Fruit fly (Drosophila melanogaster) whole organism, embryonic: ENCODE measurements around the gene CG10376.

Source experiments
- Atf-2 ChIP-seq: fragments of 200-800 bp; sonication (Bioruptor generic); optimal IDR thresholded peaks from 2 replicates; lab custom pipeline; 2016; ENCODE audit warnings: missing biosample characterization, missing genetic modification characterization
- Atf3 ChIP-seq: fragments of 200-800 bp; sonication (Bioruptor generic); optimal IDR thresholded peaks from 3 replicates; lab custom pipeline; 2016; ENCODE audit warnings: missing biosample characterization, missing genetic modification characterization
- Bgb ChIP-seq: fragments of 200-800 bp; sonication (Bioruptor generic); IDR thresholded peaks from 2 replicates; pipeline ENCODE4 v1.3.6; 2022; ENCODE audit warnings: missing biosample characterization, missing genetic modification characterization; ENCODE audit not compliant: partially characterized antibody
- CG12071 ChIP-seq: fragments of 200-800 bp; sonication (Bioruptor generic); optimal IDR thresholded peaks from 3 replicates; lab custom pipeline; 2018; ENCODE audit warnings: missing biosample characterization, mild to moderate bottlenecking, missing genetic modification characterization
- CG12391 ChIP-seq: fragments of 200-800 bp; sonication (Bioruptor generic); optimal IDR thresholded peaks from 3 replicates; lab custom pipeline; 2018; ENCODE audit warnings: missing biosample characterization, mild to moderate bottlenecking, missing genetic modification characterization, moderate library complexity
- CG12769 ChIP-seq: fragments of 200-800 bp; sonication (Bioruptor generic); optimal IDR thresholded peaks from 2 replicates; lab custom pipeline; 2019; ENCODE audit warnings: missing biosample characterization, mild to moderate bottlenecking, missing genetic modification characterization, moderate library complexity
- CG13775 ChIP-seq: fragments of 200-800 bp; sonication (Bioruptor generic); optimal IDR thresholded peaks from 3 replicates; lab custom pipeline; 2017; ENCODE audit warnings: missing biosample characterization, mild to moderate bottlenecking, missing genetic modification characterization
- CG13894 ChIP-seq: fragments of 200-800 bp; sonication (Bioruptor generic); optimal IDR thresholded peaks from 3 replicates; lab custom pipeline; 2018; ENCODE audit warnings: missing biosample characterization, mild to moderate bottlenecking, missing genetic modification characterization, moderate library complexity
- CG14667 ChIP-seq: fragments of 200-800 bp; sonication (Bioruptor generic); IDR thresholded peaks from 2 replicates; pipeline ENCODE4 v1.3.6; 2022; ENCODE audit warnings: missing biosample characterization, missing genetic modification characterization
- CG14710 ChIP-seq: fragments of 200-800 bp; sonication (Bioruptor generic); optimal IDR thresholded peaks from 3 replicates; lab custom pipeline; 2019; ENCODE audit warnings: missing biosample characterization, mild to moderate bottlenecking, missing genetic modification characterization, moderate library complexity
- CG15011 ChIP-seq: fragments of 200-800 bp; sonication (Bioruptor generic); optimal IDR thresholded peaks from 3 replicates; lab custom pipeline; 2018; ENCODE audit warnings: missing biosample characterization, mild to moderate bottlenecking, missing genetic modification characterization
- CG17328 ChIP-seq: fragments of 200-800 bp; sonication (Bioruptor generic); IDR thresholded peaks from 2 replicates; pipeline ENCODE4 v1.3.6; 2022; ENCODE audit warnings: missing biosample characterization, missing genetic modification characterization
- CG17829 ChIP-seq: fragments of 200-800 bp; optimal IDR thresholded peaks from 2 replicates; lab custom pipeline; 2019; ENCODE audit warnings: missing biosample characterization, mild to moderate bottlenecking, missing genetic modification characterization, moderate library complexity
- CG1792 ChIP-seq: fragments of 200-800 bp; sonication (Bioruptor generic); optimal IDR thresholded peaks from 2 replicates; lab custom pipeline; 2016; ENCODE audit warnings: missing biosample characterization, missing genetic modification characterization
- CG30403 ChIP-seq: fragments of 200-800 bp; sonication (Bioruptor generic); optimal IDR thresholded peaks from 3 replicates; lab custom pipeline; 2016; ENCODE audit warnings: missing biosample characterization, missing genetic modification characterization
- CG31441 ChIP-seq: fragments of 200-800 bp; sonication (Bioruptor generic); IDR thresholded peaks from 2 replicates; pipeline ENCODE4 v1.3.6; 2022; ENCODE audit warnings: missing biosample characterization, missing genetic modification characterization
- CG3847 ChIP-seq: fragments of 200-800 bp; sonication (Bioruptor generic); IDR thresholded peaks from 2 replicates; pipeline ENCODE4 v1.3.6; 2022; ENCODE audit warnings: missing biosample characterization, missing genetic modification characterization
- CG4424 ChIP-seq: fragments of 200-800 bp; sonication (Bioruptor generic); optimal IDR thresholded peaks from 3 replicates; lab custom pipeline; 2016; ENCODE audit warnings: missing biosample characterization, missing genetic modification characterization
- CG8765 ChIP-seq: fragments of 200-800 bp; sonication (Bioruptor generic); IDR thresholded peaks from 2 replicates; pipeline ENCODE4 v1.3.6; 2022; ENCODE audit warnings: missing biosample characterization, missing genetic modification characterization
- CG9437 ChIP-seq: fragments of 200-800 bp; sonication (Bioruptor generic); optimal IDR thresholded peaks from 2 replicates; lab custom pipeline; 2018; ENCODE audit warnings: missing biosample characterization, mild to moderate bottlenecking, missing genetic modification characterization
- CoRest ChIP-seq: fragments of 200-800 bp; sonication (Bioruptor generic); optimal IDR thresholded peaks from 3 replicates; lab custom pipeline; 2018; ENCODE audit warnings: missing biosample characterization, mild to moderate bottlenecking, missing genetic modification characterization, moderate library complexity
- Dip3 ChIP-seq: fragments of 200-800 bp; sonication (Bioruptor generic); optimal IDR thresholded peaks from 3 replicates; lab custom pipeline; 2016; ENCODE audit warnings: missing biosample characterization, missing genetic modification characterization
- Dp ChIP-seq: fragments of 200-800 bp; sonication (Bioruptor generic); optimal IDR thresholded peaks from 2 replicates; lab custom pipeline; 2018; ENCODE audit warnings: missing biosample characterization, mild to moderate bottlenecking, missing genetic modification characterization, moderate library complexity
- HLH3B ChIP-seq: fragments of 200-800 bp; sonication (Bioruptor generic); IDR thresholded peaks from 2 replicates; pipeline ENCODE4 v1.3.6; 2022; ENCODE audit warnings: missing biosample characterization, missing genetic modification characterization
- Hmr ChIP-seq: fragments of 200-800 bp; sonication (Bioruptor generic); optimal IDR thresholded peaks from 3 replicates; lab custom pipeline; 2017; ENCODE audit warnings: mild to moderate bottlenecking, missing biosample characterization, missing genetic modification reagents, missing genetic modification characterization
- Neu2 ChIP-seq: fragments of 200-800 bp; sonication (Bioruptor generic); optimal IDR thresholded peaks from 3 replicates; lab custom pipeline; 2016; ENCODE audit warnings: missing biosample characterization, missing genetic modification characterization, borderline replicate concordance
- Oli ChIP-seq: fragments of 200-800 bp; sonication (Bioruptor generic); optimal IDR thresholded peaks from 2 replicates; lab custom pipeline; 2018; ENCODE audit warnings: missing biosample characterization, mild to moderate bottlenecking, missing genetic modification characterization, moderate library complexity
- Optix ChIP-seq: fragments of 200-800 bp; sonication (Bioruptor generic); IDR thresholded peaks from 3 replicates; pipeline ENCODE4 v1.3.6; 2022; ENCODE audit warnings: missing biosample characterization, missing genetic modification characterization
- Sox100B ChIP-seq: fragments of 200-800 bp; sonication (Bioruptor generic); optimal IDR thresholded peaks from 3 replicates; lab custom pipeline; 2018; ENCODE audit warnings: missing biosample characterization, mild to moderate bottlenecking, missing genetic modification characterization
- Sry-β ChIP-seq: fragments of 200-800 bp; sonication (Bioruptor generic); optimal IDR thresholded peaks from 2 replicates; lab custom pipeline; 2018; ENCODE audit warnings: missing biosample characterization, mild to moderate bottlenecking, missing genetic modification characterization, moderate library complexity
- Stat92E ChIP-seq, 3 experiments: fragments of >200 bp in 2 of 3; fragments of 200-800 bp in 1 of 3; sonication (Bioruptor generic) in 1 of 3; optimal IDR thresholded peaks; 2 replicates each; lab custom pipeline; 2017 to 2019; ENCODE audit warnings: missing biosample characterization in 3 of 3, missing genetic modification characterization in 3 of 3, mild to moderate bottlenecking in 1 of 3, moderate library complexity in 1 of 3
- Tbp ChIP-seq: fragments of >200 bp; optimal IDR thresholded peaks from 2 replicates; lab custom pipeline; 2018; ENCODE audit warnings: missing biosample characterization, missing genetic modification characterization
- Usf ChIP-seq: fragments of 200-800 bp; sonication (Bioruptor generic); optimal IDR thresholded peaks from 2 replicates; lab custom pipeline; 2017; ENCODE audit warnings: missing genotype, missing biosample characterization, missing genetic modification characterization
- amos ChIP-seq: fragments of 200-800 bp; sonication (Bioruptor generic); IDR thresholded peaks from 2 replicates; pipeline ENCODE4 v1.3.6; 2022; ENCODE audit warnings: missing biosample characterization, missing genetic modification characterization; ENCODE audit not compliant: partially characterized antibody
- bbx ChIP-seq: fragments of 200-800 bp; sonication (Bioruptor generic); IDR thresholded peaks from 2 replicates; pipeline ENCODE4 v1.3.6; 2022; ENCODE audit warnings: missing biosample characterization, missing genetic modification characterization; ENCODE audit not compliant: partially characterized antibody
- chm ChIP-seq: fragments of 200-800 bp; sonication (Bioruptor generic); IDR thresholded peaks from 2 replicates; pipeline ENCODE4 v1.3.6; 2022; ENCODE audit warnings: missing biosample characterization, missing genetic modification characterization
- chn ChIP-seq: fragments of 200-800 bp; sonication (Bioruptor generic); optimal IDR thresholded peaks from 2 replicates; lab custom pipeline; 2016; ENCODE audit warnings: missing biosample characterization, missing genetic modification characterization
- fd96Cb ChIP-seq: fragments of 200-800 bp; sonication (Bioruptor generic); optimal IDR thresholded peaks from 2 replicates; lab custom pipeline; 2018; ENCODE audit warnings: missing biosample characterization, mild to moderate bottlenecking, missing genetic modification characterization, moderate library complexity
- fru ChIP-seq: fragments of >200 bp; optimal IDR thresholded peaks from 2 replicates; lab custom pipeline; 2017
- gfzf ChIP-seq: fragments of 200-800 bp; sonication (Bioruptor generic); optimal IDR thresholded peaks from 2 replicates; lab custom pipeline; 2016; ENCODE audit warnings: missing biosample characterization, mild to moderate bottlenecking, missing genetic modification characterization, moderate library complexity
- inv ChIP-seq: fragments of 200-800 bp; sonication (Bioruptor generic); IDR thresholded peaks from 2 replicates; pipeline ENCODE4 v1.3.6; 2022; ENCODE audit warnings: missing biosample characterization, missing genetic modification characterization; ENCODE audit not compliant: partially characterized antibody
- kah ChIP-seq: fragments of 200-800 bp; sonication (Bioruptor generic); optimal IDR thresholded peaks from 2 replicates; lab custom pipeline; 2018; ENCODE audit warnings: missing biosample characterization, mild to moderate bottlenecking, missing genetic modification characterization
- nerfin-1 ChIP-seq: fragments of 200-800 bp; sonication (Bioruptor generic); optimal IDR thresholded peaks from 3 replicates; lab custom pipeline; 2019; ENCODE audit warnings: missing biosample characterization, mild to moderate bottlenecking, missing genetic modification characterization, moderate library complexity
- oc ChIP-seq: fragments of 200-800 bp; sonication (Bioruptor generic); optimal IDR thresholded peaks from 2 replicates; lab custom pipeline; 2018; ENCODE audit warnings: missing biosample characterization, mild to moderate bottlenecking, missing genetic modification characterization, moderate library complexity
- odd ChIP-seq: fragments of 200-800 bp; sonication (Bioruptor generic); optimal IDR thresholded peaks from 2 replicates; lab custom pipeline; 2017; ENCODE audit warnings: missing biosample characterization, mild to moderate bottlenecking, missing genetic modification characterization
- tio ChIP-seq: fragments of 200-800 bp; sonication (Bioruptor generic); optimal IDR thresholded peaks from 2 replicates; lab custom pipeline; 2017; ENCODE audit warnings: missing biosample characterization, missing genetic modification characterization, inconsistent platforms
- zen2 ChIP-seq: fragments of 200-800 bp; sonication (Bioruptor generic); IDR thresholded peaks from 3 replicates; pipeline ENCODE4 v1.3.6; 2022; ENCODE audit warnings: missing biosample characterization, missing genetic modification characterization; ENCODE audit not compliant: partially characterized antibody
- zf30C ChIP-seq: fragments of 200-800 bp; sonication (Bioruptor generic); optimal IDR thresholded peaks from 3 replicates; lab custom pipeline; 2018; ENCODE audit warnings: missing biosample characterization, mild to moderate bottlenecking, missing genetic modification characterization

CG10376 gene

dm6 chr2L:18676948-18677820 lies 25.7 kb downstream of the CG10376 start, which contains the start of the genes Mst36Fa and CG31751 (continued):
- TF ChIP-seq inv (GFP tag; lab: Robert Waterston, UW), result no peak
- peak; percentile 57 for TF ChIP-seq CG14710 (tag; lab: Kevin White, UChicago)
- TF ChIP-seq CG13894 (tag; lab: Kevin White, UChicago), result peak; percentile 68
- peak; percentile 97 for TF ChIP-seq Dp (GFP tag; lab: Kevin White, UChicago)
- peak; percentile 35 for TF ChIP-seq oc
- TF ChIP-seq tio (GFP tag; lab: Kevin White, UChicago), result peak; percentile 17
- TF ChIP-seq Oli (tag; lab: Kevin White, UChicago), result peak; percentile 42
- TF ChIP-seq Sry-β, result peak; percentile 62
- TF ChIP-seq Dip3 (GFP tag; lab: Kevin White, UChicago), result no peak
- TF ChIP-seq CG13775, result peak; percentile 43
- TF ChIP-seq kah (GFP tag; lab: Kevin White, UChicago), result peak; percentile 63
- peak; percentile 79 for TF ChIP-seq CG15011 (GFP tag; lab: Kevin White, UChicago)
- peak; percentile 19 for TF ChIP-seq CG9437 (GFP tag; lab: Kevin White, UChicago)
- TF ChIP-seq odd (GFP tag; lab: Kevin White, UChicago), result peak; percentile 92
- no peak for TF ChIP-seq bbx (GFP tag; lab: Robert Waterston, UW)
- TF ChIP-seq Neu2, result no peak
- peak; percentile 60 for TF ChIP-seq nerfin-1 (tag; lab: Kevin White, UChicago)
- no peak for TF ChIP-seq amos
- TF ChIP-seq gfzf (GFP tag; lab: Kevin White, UChicago), result peak; percentile 54
- peak; percentile 95 for TF ChIP-seq Hmr (GFP tag; lab: Kevin White, UChicago)
- TF ChIP-seq chm, result peak; percentile 74
- peak; percentile 31 for TF ChIP-seq CG17829 (tag; lab: Kevin White, UChicago)
- TF ChIP-seq CG3847, result peak; percentile 28; the same call in 1 of the 2 replicates
- no peak; the same call in 2 of the 3 replicates for TF ChIP-seq Optix (GFP tag; lab: Robert Waterston, UW)
- TF ChIP-seq Sox100B (GFP tag; lab: Kevin White, UChicago), result peak; percentile 86
- peak; percentile 2 for TF ChIP-seq Atf3
- TF ChIP-seq Stat92E (GFP tag; optimal IDR thresholded peaks at IDR 0.05; lab: Kevin White, UChicago), result no peak
- peak; percentile 44 for TF ChIP-seq CG30403 (GFP tag; lab: Kevin White, UChicago)
- peak; percentile 66 for TF ChIP-seq CoRest
- no peak for TF ChIP-seq zf30C
- no peak for TF ChIP-seq fru (lab: Kevin White, UChicago)
- TF ChIP-seq Tbp (GFP tag; lab: Kevin White, UChicago), result no peak
- TF ChIP-seq CG12769 (tag; lab: Kevin White, UChicago), result peak; percentile 89
- no peak for TF ChIP-seq Bgb (GFP tag; lab: Robert Waterston, UW)
- peak; percentile 82 for TF ChIP-seq CG1792
- TF ChIP-seq CG12071 (GFP tag; lab: Kevin White, UChicago), result peak; percentile 93
- 0 out of 2 replicates have a peak, but pooled peaks have one; percentile 32 for TF ChIP-seq CG17328
- TF ChIP-seq zen2 (GFP tag; lab: Robert Waterston, UW), result no peak
- no peak for TF ChIP-seq CG8765 (GFP tag; lab: Robert Waterston, UW)
- TF ChIP-seq CG14667 (GFP tag; lab: Robert Waterston, UW), result no peak
- peak; percentile 31 for TF ChIP-seq fd96Cb (tag; lab: Kevin White, UChicago)
- no peak for TF ChIP-seq Usf
- TF ChIP-seq CG4424 (GFP tag; lab: Kevin White, UChicago), result peak; percentile 53
- TF ChIP-seq chn, result peak; percentile 34
- TF ChIP-seq CG31441 (GFP tag; lab: Robert Waterston, UW), result no peak; the same call in 1 of the 2 replicates
- TF ChIP-seq HLH3B (GFP tag; lab: Robert Waterston, UW), result peak; percentile 71; the same call in 1 of the 2 replicates
- TF ChIP-seq CG12391 (tag; lab: Kevin White, UChicago), result peak; percentile 44
- peak; percentile 47 for TF ChIP-seq Atf-2 (GFP tag; lab: Kevin White, UChicago)
